Fruit fly (Drosophila melanogaster) whole organism, embryonic: ENCODE results near the gene CG15439.

ENCODE experiments used
- Atf6 ChIP-seq: fragments of 200-800 bp; sonication (Bioruptor generic); IDR thresholded peaks from 2 replicates; pipeline ENCODE4 v1.3.6; 2022; ENCODE audit warnings: missing biosample characterization, missing genetic modification characterization
- B-H2 ChIP-seq: fragments of 200-800 bp; sonication (Bioruptor generic); optimal IDR thresholded peaks from 2 replicates; lab custom pipeline; 2018; ENCODE audit warnings: missing biosample characterization, mild to moderate bottlenecking, missing genetic modification characterization
- CG10147 ChIP-seq: fragments of 200-800 bp; sonication (Bioruptor generic); optimal IDR thresholded peaks from 2 replicates; lab custom pipeline; 2019; ENCODE audit warnings: missing biosample characterization, mild to moderate bottlenecking, missing genetic modification characterization, moderate library complexity
- CG1024 ChIP-seq: fragments of 200-800 bp; sonication (Bioruptor generic); IDR thresholded peaks from 2 replicates; pipeline ENCODE4 v1.3.6; 2022; ENCODE audit warnings: missing biosample characterization, missing genetic modification characterization
- CG11247 ChIP-seq: fragments of 200-800 bp; sonication (Bioruptor generic); IDR thresholded peaks from 2 replicates; pipeline ENCODE4 v1.3.6; 2022; ENCODE audit warnings: missing biosample characterization, missing genetic modification characterization
- CG1233 ChIP-seq: fragments of 200-800 bp; sonication (Bioruptor generic); optimal IDR thresholded peaks from 4 replicates; lab custom pipeline; 2018; ENCODE audit warnings: missing biosample characterization, mild to moderate bottlenecking, missing genetic modification characterization
- CG13424 ChIP-seq: fragments of 200-800 bp; sonication (Bioruptor generic); optimal IDR thresholded peaks from 2 replicates; lab custom pipeline; 2019; ENCODE audit warnings: missing biosample characterization, mild to moderate bottlenecking, missing genetic modification characterization, moderate library complexity
- CG14710 ChIP-seq: fragments of 200-800 bp; sonication (Bioruptor generic); optimal IDR thresholded peaks from 3 replicates; lab custom pipeline; 2019; ENCODE audit warnings: missing biosample characterization, mild to moderate bottlenecking, missing genetic modification characterization, moderate library complexity
- CG15269 ChIP-seq: fragments of 200-800 bp; sonication (Bioruptor generic); optimal IDR thresholded peaks from 2 replicates; lab custom pipeline; 2018; ENCODE audit warnings: missing biosample characterization, mild to moderate bottlenecking, missing genetic modification characterization, moderate library complexity
- CG15514 ChIP-seq: fragments of 200-800 bp; sonication (Bioruptor generic); optimal IDR thresholded peaks from 3 replicates; lab custom pipeline; 2017; ENCODE audit warnings: missing biosample characterization, missing genetic modification characterization, mild to moderate bottlenecking, moderate library complexity, missing genetic modification reagents
- CG1603 ChIP-seq: fragments of 200-800 bp; sonication (Bioruptor generic); optimal IDR thresholded peaks from 2 replicates; lab custom pipeline; 2019; ENCODE audit warnings: missing biosample characterization, mild to moderate bottlenecking, missing genetic modification characterization, moderate library complexity
- CG17612 ChIP-seq: fragments of 200-800 bp; sonication (Bioruptor generic); IDR thresholded peaks from 2 replicates; pipeline ENCODE4 v1.3.6; 2022; ENCODE audit warnings: missing biosample characterization, missing genetic modification characterization
- CG18262 ChIP-seq: fragments of 200-800 bp; optimal IDR thresholded peaks from 3 replicates; lab custom pipeline; 2019; ENCODE audit warnings: missing biosample characterization, mild to moderate bottlenecking, missing genetic modification characterization, moderate library complexity
- CG31441 ChIP-seq: fragments of 200-800 bp; sonication (Bioruptor generic); IDR thresholded peaks from 2 replicates; pipeline ENCODE4 v1.3.6; 2022; ENCODE audit warnings: missing biosample characterization, missing genetic modification characterization
- CG34376 ChIP-seq: fragments of 200-800 bp; sonication (Bioruptor generic); optimal IDR thresholded peaks from 2 replicates; lab custom pipeline; 2018; ENCODE audit warnings: missing biosample characterization, mild to moderate bottlenecking, missing genetic modification characterization
- CG34422 ChIP-seq: fragments of 200-800 bp; sonication (Bioruptor generic); IDR thresholded peaks from 3 replicates; pipeline ENCODE4 v1.3.6; 2022; ENCODE audit warnings: missing biosample characterization, missing genetic modification characterization
- CG8388 ChIP-seq: fragments of 200-800 bp; sonication (Bioruptor generic); optimal IDR thresholded peaks from 2 replicates; lab custom pipeline; 2019; ENCODE audit warnings: missing biosample characterization, mild to moderate bottlenecking, missing genetic modification characterization, moderate library complexity
- CG9437 ChIP-seq: fragments of 200-800 bp; sonication (Bioruptor generic); optimal IDR thresholded peaks from 2 replicates; lab custom pipeline; 2018; ENCODE audit warnings: missing biosample characterization, mild to moderate bottlenecking, missing genetic modification characterization
- CkIIα-i1 ChIP-seq: fragments of 200-800 bp; sonication (Bioruptor generic); IDR thresholded peaks from 2 replicates; pipeline ENCODE4 v1.3.6; 2022; ENCODE audit warnings: missing biosample characterization, missing genetic modification characterization
- CoRest ChIP-seq: fragments of 200-800 bp; sonication (Bioruptor generic); optimal IDR thresholded peaks from 3 replicates; lab custom pipeline; 2018; ENCODE audit warnings: missing biosample characterization, mild to moderate bottlenecking, missing genetic modification characterization, moderate library complexity
- Deaf1 ChIP-seq: fragments of 200-800 bp; optimal IDR thresholded peaks from 3 replicates; lab custom pipeline; 2019; ENCODE audit warnings: missing biosample characterization, mild to moderate bottlenecking, missing genetic modification characterization, moderate library complexity
- E2f1 ChIP-seq: fragments of 200-800 bp; sonication (Bioruptor generic); IDR thresholded peaks from 2 replicates; pipeline ENCODE4 v1.3.6; 2022; ENCODE audit warnings: missing biosample characterization, missing genetic modification characterization
- Eip74EF ChIP-seq, 2 experiments: fragments of 200-800 bp in 1 of 2; fragments of >200 bp in 1 of 2; sonication (Bioruptor generic) in 1 of 2; optimal IDR thresholded peaks; 2 replicates each; lab custom pipeline; 2017 to 2019; ENCODE audit warnings: missing biosample characterization in 2 of 2, missing genetic modification characterization in 2 of 2, mild to moderate bottlenecking in 1 of 2, moderate library complexity in 1 of 2
- Fer3 ChIP-seq: fragments of 200-800 bp; sonication (Bioruptor generic); optimal IDR thresholded peaks from 2 replicates; lab custom pipeline; 2018; ENCODE audit warnings: missing biosample characterization, mild to moderate bottlenecking, missing genetic modification characterization, moderate library complexity
- Hmr ChIP-seq: fragments of 200-800 bp; sonication (Bioruptor generic); optimal IDR thresholded peaks from 3 replicates; lab custom pipeline; 2017; ENCODE audit warnings: mild to moderate bottlenecking, missing biosample characterization, missing genetic modification reagents, missing genetic modification characterization
- Hsf ChIP-seq: fragments of 200-800 bp; sonication (Bioruptor generic); optimal IDR thresholded peaks from 3 replicates; lab custom pipeline; 2016; ENCODE audit warnings: missing biosample characterization, missing genetic modification characterization
- Meics ChIP-seq: fragments of 200-800 bp; sonication (Bioruptor generic); optimal IDR thresholded peaks from 2 replicates; lab custom pipeline; 2017; ENCODE audit warnings: missing biosample characterization, mild to moderate bottlenecking, missing genetic modification characterization
- Neu2 ChIP-seq: fragments of 200-800 bp; sonication (Bioruptor generic); optimal IDR thresholded peaks from 3 replicates; lab custom pipeline; 2016; ENCODE audit warnings: missing biosample characterization, missing genetic modification characterization, borderline replicate concordance
- Oaz ChIP-seq: fragments of 200-800 bp; sonication (Bioruptor generic); IDR thresholded peaks from 2 replicates; pipeline ENCODE4 v1.3.6; 2022; ENCODE audit warnings: missing biosample characterization, missing genetic modification characterization
- PHDP ChIP-seq: fragments of 200-800 bp; sonication (Bioruptor generic); optimal IDR thresholded peaks from 3 replicates; lab custom pipeline; 2018; ENCODE audit warnings: missing biosample characterization, mild to moderate bottlenecking, missing genetic modification characterization, moderate library complexity
- Pdp1 ChIP-seq, 2 experiments: fragments of 200-800 bp; sonication (Bioruptor generic); optimal IDR thresholded peaks; 3 replicates each; lab custom pipeline; 2016; ENCODE audit warnings: missing biosample characterization in 2 of 2, missing genetic modification characterization in 2 of 2, mild to moderate bottlenecking in 1 of 2, moderate library complexity in 1 of 2
- ato ChIP-seq: fragments of 200-800 bp; sonication (Bioruptor generic); IDR thresholded peaks from 2 replicates; pipeline ENCODE4 v1.3.6; 2022; ENCODE audit warnings: missing biosample characterization, missing genetic modification characterization; ENCODE audit not compliant: partially characterized antibody
- bbx ChIP-seq: fragments of 200-800 bp; sonication (Bioruptor generic); IDR thresholded peaks from 2 replicates; pipeline ENCODE4 v1.3.6; 2022; ENCODE audit warnings: missing biosample characterization, missing genetic modification characterization; ENCODE audit not compliant: partially characterized antibody
- cad ChIP-seq: fragments of >200 bp; optimal IDR thresholded peaks from 2 replicates; lab custom pipeline; 2017; ENCODE audit warnings: missing biosample characterization, missing genetic modification characterization
- caup ChIP-seq: fragments of 200-800 bp; sonication (Bioruptor generic); optimal IDR thresholded peaks from 3 replicates; lab custom pipeline; 2017; ENCODE audit warnings: missing biosample characterization, mild to moderate bottlenecking, missing genetic modification characterization, moderate library complexity; ENCODE audit not compliant: severe bottlenecking
- chm ChIP-seq: fragments of 200-800 bp; sonication (Bioruptor generic); IDR thresholded peaks from 2 replicates; pipeline ENCODE4 v1.3.6; 2022; ENCODE audit warnings: missing biosample characterization, missing genetic modification characterization
- crc ChIP-seq: fragments of 200-800 bp; sonication (Bioruptor generic); optimal IDR thresholded peaks from 2 replicates; lab custom pipeline; 2016; ENCODE audit warnings: missing biosample characterization, missing genetic modification characterization
- gem ChIP-seq: fragments of 200-800 bp; sonication (Bioruptor generic); optimal IDR thresholded peaks from 2 replicates; lab custom pipeline; 2019; ENCODE audit warnings: missing biosample characterization, mild to moderate bottlenecking, missing genetic modification characterization, moderate library complexity
- grau ChIP-seq: fragments of 200-800 bp; optimal IDR thresholded peaks from 3 replicates; lab custom pipeline; 2019; ENCODE audit warnings: missing biosample characterization, mild to moderate bottlenecking, missing genetic modification characterization, moderate library complexity
- ham ChIP-seq: fragments of 200-800 bp; sonication (Bioruptor generic); IDR thresholded peaks from 2 replicates; pipeline ENCODE4 v1.3.6; 2022; ENCODE audit warnings: missing biosample characterization, missing genetic modification characterization
- hkb ChIP-seq, 2 experiments: fragments of 200-800 bp in 1 of 2; fragments of >200 bp in 1 of 2; sonication (Bioruptor generic) in 1 of 2; IDR thresholded peaks in 1 of 2; optimal IDR thresholded peaks in 1 of 2; 2 replicates each; pipeline versions ENCODE4 v1.3.6 to Lab custom; 2017 to 2022; ENCODE audit warnings: missing biosample characterization in 1 of 2, missing genetic modification characterization in 1 of 2
- p53 ChIP-seq: fragments of 200-800 bp; sonication (Bioruptor generic); optimal IDR thresholded peaks from 2 replicates; lab custom pipeline; 2016; ENCODE audit warnings: missing biosample characterization, missing genetic modification characterization
- phol ChIP-seq: fragments of 200-800 bp; sonication (Bioruptor generic); optimal IDR thresholded peaks from 3 replicates; lab custom pipeline; 2018; ENCODE audit warnings: missing biosample characterization, mild to moderate bottlenecking, missing genetic modification characterization, moderate library complexity
- row ChIP-seq: fragments of 200-800 bp; sonication (Bioruptor generic); IDR thresholded peaks from 3 replicates; pipeline ENCODE4 v1.3.6; 2022; ENCODE audit warnings: missing biosample characterization, missing genetic modification characterization
- sd ChIP-seq: fragments of 200-800 bp; sonication (Bioruptor generic); optimal IDR thresholded peaks from 3 replicates; lab custom pipeline; 2018; ENCODE audit warnings: missing biosample characterization, mild to moderate bottlenecking, missing genetic modification characterization, moderate library complexity
- shn ChIP-seq: fragments of 200-800 bp; sonication (Bioruptor generic); optimal IDR thresholded peaks from 3 replicates; lab custom pipeline; 2016; ENCODE audit warnings: missing biosample characterization, missing genetic modification characterization
- sob ChIP-seq: fragments of 200-800 bp; sonication (Bioruptor generic); IDR thresholded peaks from 2 replicates; pipeline ENCODE4 v1.3.6; 2022; ENCODE audit warnings: missing biosample characterization, missing genetic modification characterization
- wdn ChIP-seq: fragments of 200-800 bp; sonication (Bioruptor generic); IDR thresholded peaks from 2 replicates; pipeline ENCODE4 v1.3.6; 2022; ENCODE audit warnings: missing biosample characterization, missing genetic modification characterization

Gene CG15439

DNA sequence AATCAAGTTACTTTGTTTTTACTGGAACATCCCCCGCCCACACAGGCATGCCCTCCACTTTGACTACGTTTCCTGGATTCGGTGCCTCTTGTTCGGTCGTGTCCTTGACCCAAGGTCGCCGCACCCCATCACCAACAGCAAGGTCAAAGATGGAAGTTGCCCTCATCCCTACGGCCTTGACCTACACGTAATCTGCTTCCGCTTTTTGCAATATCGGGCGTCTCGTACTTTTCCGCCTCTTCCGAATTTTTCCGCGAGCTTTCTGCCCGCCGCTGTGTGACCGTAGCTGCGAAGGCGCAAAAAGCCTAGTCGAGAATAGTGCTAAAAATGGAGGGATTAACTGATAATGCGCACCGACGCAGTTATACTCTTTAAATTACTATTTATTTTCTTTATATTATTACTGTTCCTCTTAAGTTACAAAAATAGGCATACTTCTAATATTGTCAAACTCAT is 3.7 kb upstream of the CG15439 start, which contains the start of gene Gs1l (continued):
- TF ChIP-seq Atf6 (GFP tag; lab: Robert Waterston, UW) (no peak), sd (peak; percentile 56), Fer3 (peak; percentile 5), CG15269 (peak; percentile 49), Hmr (GFP tag; lab: Kevin White, UChicago) (no peak), CG18262 (peak; percentile 8), crc (GFP tag; lab: Kevin White, UChicago) (no peak), CG10147 (peak; percentile 24), shn (no peak), ato (GFP tag; lab: Robert Waterston, UW) (no peak), CG34376 (GFP tag; lab: Kevin White, UChicago) (peak; percentile 36), Neu2 (GFP tag; lab: Kevin White, UChicago) (no peak), bbx (peak; percentile 42; the same call in 1 of the 2 replicates), CG1603 (tag; lab: Kevin White, UChicago) (no peak), ham (GFP tag; lab: Robert Waterston, UW) (no peak), Meics (GFP tag; lab: Kevin White, UChicago) (peak; percentile 19), CG9437 (GFP tag; lab: Kevin White, UChicago) (no peak), B-H2 (peak; percentile 66), CG1233 (GFP tag; lab: Kevin White, UChicago) (no peak), Hsf (GFP tag; lab: Kevin White, UChicago) (no peak), row (GFP tag; lab: Robert Waterston, UW) (peak; percentile 93), chm (peak; percentile 7; the same call in 1 of the 2 replicates), PHDP (tag; lab: Kevin White, UChicago) (peak; percentile 30), CG14710 (tag; lab: Kevin White, UChicago) (peak; percentile 16), E2f1 (GFP tag; lab: Robert Waterston, UW) (peak; percentile 28; the same call in 1 of the 2 replicates), grau (tag; lab: Kevin White, UChicago) (peak; percentile 33), cad (no peak), CkIIα-i1 (no peak), Oaz (no peak), Eip74EF (GFP tag; optimal IDR thresholded peaks at IDR 0.05; lab: Kevin White, UChicago) (peak in 1 of 2 experiments; percentile 68), hkb (optimal IDR thresholded peaks at IDR 0.05; lab: Kevin White, UChicago) (no peak), hkb (GFP tag; IDR thresholded peaks at IDR 0.05; lab: Robert Waterston, UW) (0 out of 2 replicates have a peak, but pooled peaks have one; percentile 17), wdn (GFP tag; lab: Robert Waterston, UW) (no peak), caup (GFP tag; lab: Kevin White, UChicago) (no peak), Deaf1 (tag; lab: Kevin White, UChicago) (peak; percentile 23), p53 (no peak), phol (peak; percentile 11), CoRest (peak; percentile 23), CG1024 (GFP tag; lab: Robert Waterston, UW) (no peak), CG17612 (GFP tag; lab: Robert Waterston, UW) (no peak), sob (GFP tag; lab: Robert Waterston, UW) (peak; percentile 38; the same call in 1 of the 2 replicates), Pdp1 (GFP tag; optimal IDR thresholded peaks at IDR 0.05; lab: Kevin White, UChicago) (peak in 1 of 2 experiments; percentile 11), CG13424 (tag; lab: Kevin White, UChicago) (peak; percentile 21), CG11247 (0 out of 2 replicates have a peak, but pooled peaks have one; percentile 22), CG31441 (GFP tag; lab: Robert Waterston, UW) (0 out of 2 replicates have a peak, but pooled peaks have one; percentile 24), CG15514 (GFP tag; lab: Kevin White, UChicago) (peak; percentile 37), CG34422 (GFP tag; lab: Robert Waterston, UW) (peak; percentile 36; the same call in 1 of the 3 replicates), CG8388 (GFP tag; lab: Kevin White, UChicago) (no peak), gem (tag; lab: Kevin White, UChicago) (peak; percentile 37)
